Fruit fly (Drosophila melanogaster) whole organism, embryonic: ENCODE results near the gene CG12024.

Experiments used
- Bdp1 ChIP-seq: fragments of 200-800 bp; sonication (Bioruptor generic); optimal IDR thresholded peaks from 3 replicates; lab custom pipeline; 2016; ENCODE audit warnings: missing biosample characterization, missing genetic modification characterization
- Bgb ChIP-seq: fragments of 200-800 bp; sonication (Bioruptor generic); IDR thresholded peaks from 2 replicates; pipeline ENCODE4 v1.3.6; 2022; ENCODE audit warnings: missing biosample characterization, missing genetic modification characterization; ENCODE audit not compliant: partially characterized antibody
- CG10979 ChIP-seq: fragments of 200-800 bp; sonication (Bioruptor generic); optimal IDR thresholded peaks from 2 replicates; lab custom pipeline; 2018; ENCODE audit warnings: missing biosample characterization, mild to moderate bottlenecking, missing genetic modification characterization, moderate library complexity
- CG11695 ChIP-seq: fragments of 200-800 bp; sonication (Bioruptor generic); IDR thresholded peaks from 3 replicates; pipeline ENCODE4 v1.3.6; 2022; ENCODE audit warnings: missing biosample characterization, missing genetic modification characterization
- CG12155 ChIP-seq: fragments of 200-800 bp; sonication (Bioruptor generic); optimal IDR thresholded peaks from 3 replicates; lab custom pipeline; 2016; ENCODE audit warnings: missing biosample characterization, missing genetic modification characterization
- CG12391 ChIP-seq: fragments of 200-800 bp; sonication (Bioruptor generic); optimal IDR thresholded peaks from 3 replicates; lab custom pipeline; 2018; ENCODE audit warnings: missing biosample characterization, mild to moderate bottlenecking, missing genetic modification characterization, moderate library complexity
- CG13296 ChIP-seq: fragments of 200-800 bp; sonication (Bioruptor generic); optimal IDR thresholded peaks from 3 replicates; lab custom pipeline; 2018; ENCODE audit warnings: missing biosample characterization, mild to moderate bottlenecking, missing genetic modification characterization
- CG13624 ChIP-seq: fragments of 200-800 bp; sonication (Bioruptor generic); optimal IDR thresholded peaks from 2 replicates; lab custom pipeline; 2016; ENCODE audit warnings: missing biosample characterization, missing genetic modification characterization
- CG13775 ChIP-seq: fragments of 200-800 bp; sonication (Bioruptor generic); optimal IDR thresholded peaks from 3 replicates; lab custom pipeline; 2017; ENCODE audit warnings: missing biosample characterization, mild to moderate bottlenecking, missing genetic modification characterization
- CG1602 ChIP-seq: fragments of 200-800 bp; sonication (Bioruptor generic); optimal IDR thresholded peaks from 3 replicates; lab custom pipeline; 2016; ENCODE audit warnings: missing biosample characterization, missing genetic modification characterization
- CG17186 ChIP-seq: fragments of 200-800 bp; sonication (Bioruptor generic); optimal IDR thresholded peaks from 3 replicates; lab custom pipeline; 2017; ENCODE audit warnings: missing biosample characterization, missing genetic modification reagents, missing genetic modification characterization
- CG17802 ChIP-seq: fragments of 200-800 bp; sonication (Bioruptor generic); optimal IDR thresholded peaks from 2 replicates; lab custom pipeline; 2018; ENCODE audit warnings: missing biosample characterization, mild to moderate bottlenecking, missing genetic modification characterization, moderate library complexity
- CG18262 ChIP-seq: fragments of 200-800 bp; optimal IDR thresholded peaks from 3 replicates; lab custom pipeline; 2019; ENCODE audit warnings: missing biosample characterization, mild to moderate bottlenecking, missing genetic modification characterization, moderate library complexity
- CG3065 ChIP-seq: fragments of 200-800 bp; sonication (Bioruptor generic); optimal IDR thresholded peaks from 2 replicates; lab custom pipeline; 2016; ENCODE audit warnings: missing biosample characterization, missing genetic modification characterization
- CG31365 ChIP-seq: fragments of 200-800 bp; sonication (Bioruptor generic); optimal IDR thresholded peaks from 2 replicates; lab custom pipeline; 2018; ENCODE audit warnings: missing biosample characterization, mild to moderate bottlenecking, missing genetic modification characterization
- CG31388 ChIP-seq: fragments of 200-800 bp; sonication (Bioruptor generic); optimal IDR thresholded peaks from 2 replicates; lab custom pipeline; 2016; ENCODE audit warnings: missing biosample characterization, missing genetic modification characterization
- CG42726 ChIP-seq: fragments of 200-800 bp; sonication (Bioruptor generic); IDR thresholded peaks from 2 replicates; pipeline ENCODE4 v1.3.6; 2022; ENCODE audit warnings: missing biosample characterization, missing genetic modification characterization; ENCODE audit not compliant: partially characterized antibody
- CG4820 ChIP-seq: fragments of 200-800 bp; sonication (Bioruptor generic); optimal IDR thresholded peaks from 3 replicates; lab custom pipeline; 2016; ENCODE audit warnings: missing biosample characterization, missing genetic modification characterization
- CG5245 ChIP-seq: fragments of 200-800 bp; sonication (Bioruptor generic); optimal IDR thresholded peaks from 3 replicates; lab custom pipeline; 2016; ENCODE audit warnings: missing biosample characterization, missing genetic modification characterization
- CG7372 ChIP-seq: fragments of 200-800 bp; sonication (Bioruptor generic); IDR thresholded peaks from 2 replicates; pipeline ENCODE4 v1.3.6; 2022; ENCODE audit warnings: missing biosample characterization, missing genetic modification characterization
- CG8924 ChIP-seq: fragments of 200-800 bp; optimal IDR thresholded peaks from 3 replicates; lab custom pipeline; 2019; ENCODE audit warnings: missing biosample characterization, mild to moderate bottlenecking, missing genetic modification characterization, moderate library complexity
- Deaf1 ChIP-seq: fragments of 200-800 bp; optimal IDR thresholded peaks from 3 replicates; lab custom pipeline; 2019; ENCODE audit warnings: missing biosample characterization, mild to moderate bottlenecking, missing genetic modification characterization, moderate library complexity
- Dfd ChIP-seq, 2 experiments: fragments of >200 bp; optimal IDR thresholded peaks; 2 replicates each; lab custom pipeline; 2017; ENCODE audit warnings: missing biosample characterization in 2 of 2, missing genetic modification characterization in 2 of 2
- Ets65A ChIP-seq: fragments of 200-800 bp; sonication (Bioruptor generic); peaks from one replicate; lab custom pipeline; 2016; ENCODE audit warnings: missing biosample characterization, missing genetic modification characterization
- HHEX ChIP-seq: fragments of 200-800 bp; sonication (Bioruptor generic); optimal IDR thresholded peaks from 3 replicates; lab custom pipeline; 2017; ENCODE audit warnings: missing biosample characterization, mild to moderate bottlenecking, missing genetic modification characterization, missing genetic modification reagents
- HLH4C ChIP-seq: fragments of 200-800 bp; sonication (Bioruptor generic); IDR thresholded peaks from 3 replicates; pipeline ENCODE4 v1.3.6; 2022; ENCODE audit warnings: missing biosample characterization, missing genetic modification characterization; ENCODE audit not compliant: partially characterized antibody
- Hr3 ChIP-seq: fragments of 200-800 bp; sonication (Bioruptor generic); optimal IDR thresholded peaks from 3 replicates; lab custom pipeline; 2016; ENCODE audit warnings: missing biosample characterization, missing genetic modification characterization
- Hr39 ChIP-seq: fragments of >200 bp; optimal IDR thresholded peaks from 2 replicates; lab custom pipeline; 2017
- Med ChIP-seq: fragments of 200-800 bp; sonication (Bioruptor generic); peaks from one replicate; lab custom pipeline; 2016; ENCODE audit warnings: missing biosample characterization, missing genetic modification characterization, mild to moderate bottlenecking, inconsistent platforms, moderate library complexity
- Mes4 ChIP-seq: fragments of 200-800 bp; sonication (Bioruptor generic); optimal IDR thresholded peaks from 2 replicates; lab custom pipeline; 2016; ENCODE audit warnings: missing biosample characterization, missing genetic modification characterization
- Nf-YC ChIP-seq: fragments of 200-800 bp; optimal IDR thresholded peaks from 3 replicates; lab custom pipeline; 2019; ENCODE audit warnings: missing biosample characterization, mild to moderate bottlenecking, missing genetic modification characterization, moderate library complexity
- NfI ChIP-seq: fragments of 200-800 bp; sonication (Bioruptor generic); optimal IDR thresholded peaks from 3 replicates; lab custom pipeline; 2018; ENCODE audit warnings: missing biosample characterization, mild to moderate bottlenecking, missing genetic modification characterization, moderate library complexity
- ara ChIP-seq: fragments of 200-800 bp; sonication (Bioruptor generic); IDR thresholded peaks from 2 replicates; pipeline ENCODE4 v1.3.6; 2022; ENCODE audit warnings: missing biosample characterization, missing genetic modification characterization
- bab2 ChIP-seq: fragments of 200-800 bp; sonication (Bioruptor generic); optimal IDR thresholded peaks from 2 replicates; lab custom pipeline; 2016; ENCODE audit warnings: missing biosample characterization, missing genetic modification characterization
- cas ChIP-seq: fragments of 200-800 bp; sonication (Bioruptor generic); IDR thresholded peaks from 2 replicates; pipeline ENCODE4 v1.3.6; 2022; ENCODE audit warnings: missing biosample characterization, missing genetic modification characterization
- da ChIP-seq: fragments of 200-800 bp; sonication (Bioruptor generic); optimal IDR thresholded peaks from 2 replicates; lab custom pipeline; 2016; ENCODE audit warnings: missing biosample characterization, missing genetic modification characterization
- en ChIP-seq: fragments of 200-800 bp; sonication (Bioruptor generic); optimal IDR thresholded peaks from 2 replicates; lab custom pipeline; 2016; ENCODE audit warnings: missing biosample characterization, missing genetic modification characterization
- fd3F ChIP-seq: fragments of 200-800 bp; sonication (Bioruptor generic); optimal IDR thresholded peaks from 2 replicates; lab custom pipeline; 2018; ENCODE audit warnings: missing biosample characterization, mild to moderate bottlenecking, missing genetic modification characterization, moderate library complexity
- inv ChIP-seq: fragments of 200-800 bp; sonication (Bioruptor generic); IDR thresholded peaks from 2 replicates; pipeline ENCODE4 v1.3.6; 2022; ENCODE audit warnings: missing biosample characterization, missing genetic modification characterization; ENCODE audit not compliant: partially characterized antibody
- jing ChIP-seq: fragments of 200-800 bp; sonication (Bioruptor generic); optimal IDR thresholded peaks from 2 replicates; lab custom pipeline; 2018; ENCODE audit warnings: missing biosample characterization, mild to moderate bottlenecking, missing genetic modification characterization
- maf-S ChIP-seq: fragments of 200-800 bp; sonication (Bioruptor generic); optimal IDR thresholded peaks from 2 replicates; lab custom pipeline; 2016; ENCODE audit warnings: missing biosample characterization, missing genetic modification characterization
- odd ChIP-seq: fragments of 200-800 bp; sonication (Bioruptor generic); optimal IDR thresholded peaks from 2 replicates; lab custom pipeline; 2017; ENCODE audit warnings: missing biosample characterization, mild to moderate bottlenecking, missing genetic modification characterization
- pfk ChIP-seq: fragments of 200-800 bp; sonication (Bioruptor generic); optimal IDR thresholded peaks from 2 replicates; lab custom pipeline; 2018; ENCODE audit warnings: missing biosample characterization, mild to moderate bottlenecking, missing genetic modification characterization, moderate library complexity
- psq ChIP-seq: fragments of 200-800 bp; sonication (Bioruptor generic); optimal IDR thresholded peaks from 2 replicates; lab custom pipeline; 2017; ENCODE audit warnings: missing biosample characterization, missing genetic modification characterization
- rib ChIP-seq: fragments of 200-800 bp; sonication (Bioruptor generic); IDR thresholded peaks from 2 replicates; pipeline ENCODE4 v1.3.6; 2022; ENCODE audit warnings: missing biosample characterization, missing genetic modification characterization
- seq ChIP-seq: fragments of 200-800 bp; sonication (Bioruptor generic); IDR thresholded peaks from 2 replicates; pipeline ENCODE4 v1.3.6; 2022; ENCODE audit warnings: missing biosample characterization, missing genetic modification characterization
- sima ChIP-seq: fragments of 200-800 bp; sonication (Bioruptor generic); optimal IDR thresholded peaks from 2 replicates; lab custom pipeline; 2016; ENCODE audit warnings: missing biosample characterization, missing genetic modification characterization
- tap ChIP-seq: fragments of 200-800 bp; optimal IDR thresholded peaks from 3 replicates; lab custom pipeline; 2019; ENCODE audit warnings: missing biosample characterization, mild to moderate bottlenecking, missing genetic modification characterization, moderate library complexity
- tin ChIP-seq: fragments of 200-800 bp; sonication (Bioruptor generic); optimal IDR thresholded peaks from 3 replicates; lab custom pipeline; 2016; ENCODE audit warnings: missing biosample characterization, missing genetic modification characterization
- tio ChIP-seq: fragments of 200-800 bp; sonication (Bioruptor generic); optimal IDR thresholded peaks from 2 replicates; lab custom pipeline; 2017; ENCODE audit warnings: missing biosample characterization, missing genetic modification characterization, inconsistent platforms
- wdn ChIP-seq: fragments of 200-800 bp; sonication (Bioruptor generic); IDR thresholded peaks from 2 replicates; pipeline ENCODE4 v1.3.6; 2022; ENCODE audit warnings: missing biosample characterization, missing genetic modification characterization
- zen2 ChIP-seq: fragments of 200-800 bp; sonication (Bioruptor generic); IDR thresholded peaks from 3 replicates; pipeline ENCODE4 v1.3.6; 2022; ENCODE audit warnings: missing biosample characterization, missing genetic modification characterization; ENCODE audit not compliant: partially characterized antibody

Gene CG12024

dm6 chr3L:1886125-1886544, 29.2 kb downstream of the CG12024 start (continued):
- TF ChIP-seq CG5245 (GFP tag; lab: Kevin White, UChicago) (peak; percentile 83), CG13296 (peak; percentile 49), psq (GFP tag; lab: Kevin White, UChicago) (peak; percentile 50), CG17186 (GFP tag; lab: Kevin White, UChicago) (peak; percentile 49), tio (GFP tag; lab: Kevin White, UChicago) (peak; percentile 77), wdn (peak; percentile 38; the same call in 1 of the 2 replicates), Hr3 (GFP tag; lab: Kevin White, UChicago) (peak; percentile 80), CG12155 (peak; percentile 51), pfk (GFP tag; lab: Kevin White, UChicago) (no peak), Bdp1 (peak; percentile 70), tin (GFP tag; lab: Kevin White, UChicago) (peak; percentile 86), CG11695 (GFP tag; lab: Robert Waterston, UW) (peak; percentile 70), CG12391 (tag; lab: Kevin White, UChicago) (peak; percentile 84), CG3065 (GFP tag; lab: Kevin White, UChicago) (peak; percentile 45), bab2 (GFP tag; lab: Kevin White, UChicago) (peak; percentile 76), CG18262 (peak; percentile 83), CG13775 (peak; percentile 78), CG4820 (GFP tag; lab: Kevin White, UChicago) (peak; percentile 88), Hr39 (lab: Kevin White, UChicago) (no peak), da (GFP tag; lab: Kevin White, UChicago) (peak; percentile 54), Bgb (GFP tag; lab: Robert Waterston, UW) (no peak), seq (GFP tag; lab: Robert Waterston, UW) (no peak), CG42726 (GFP tag; lab: Robert Waterston, UW) (no peak), CG31388 (peak; percentile 71), HHEX (peak; percentile 72), jing (GFP tag; lab: Kevin White, UChicago) (peak; percentile 88), CG13624 (peak; percentile 58), CG8924 (tag; lab: Kevin White, UChicago) (peak; percentile 85), Ets65A (GFP tag; lab: Kevin White, UChicago) (peak; percentile 98), cas (GFP tag; lab: Robert Waterston, UW) (no peak), Dfd (GFP tag; optimal IDR thresholded peaks at IDR 0.05; lab: Kevin White, UChicago) (no peak), CG1602 (GFP tag; lab: Kevin White, UChicago) (peak; percentile 74), Nf-YC (peak; percentile 18), maf-S (GFP tag; lab: Kevin White, UChicago) (peak; percentile 41), Mes4 (GFP tag; lab: Kevin White, UChicago) (peak; percentile 78), NfI (GFP tag; lab: Kevin White, UChicago) (peak; percentile 70), tap (tag; lab: Kevin White, UChicago) (peak; percentile 90), fd3F (GFP tag; lab: Kevin White, UChicago) (peak; percentile 37), CG31365 (tag; lab: Kevin White, UChicago) (no peak), HLH4C (GFP tag; lab: Robert Waterston, UW) (no peak), Med (GFP tag; lab: Kevin White, UChicago) (peak; percentile 96), ara (GFP tag; lab: Robert Waterston, UW) (peak; percentile 91), inv (no peak), CG7372 (GFP tag; lab: Robert Waterston, UW) (peak; percentile 73), en (GFP tag; lab: Kevin White, UChicago) (peak; percentile 78), odd (GFP tag; lab: Kevin White, UChicago) (peak; percentile 55), CG10979 (tag; lab: Kevin White, UChicago) (peak; percentile 91), CG17802 (tag; lab: Kevin White, UChicago) (peak; percentile 62), rib (GFP tag; lab: Robert Waterston, UW) (peak; percentile 26; the same call in 1 of the 2 replicates), Deaf1 (no peak), sima (GFP tag; lab: Kevin White, UChicago) (peak; percentile 37), zen2 (GFP tag; lab: Robert Waterston, UW) (no peak)
